Worm (Caenorhabditis elegans) whole organism, late embryonic: Measurements from ENCODE around the gene cux-7.

ENCODE experiments used
- F13H6.1 ChIP-seq: sonication (generic microtip); optimal IDR thresholded peaks from 2 replicates; lab custom pipeline; 2016; ENCODE audit warnings: missing genetic modification characterization, missing compliant biosample characterization
- ama-1 ChIP-seq: fragments of 150-350 bp; optimal IDR thresholded peaks from 2 replicates; lab custom pipeline; 2014
- ceh-14 ChIP-seq: sonication (generic microtip); optimal IDR thresholded peaks from 2 replicates; lab custom pipeline; 2016; ENCODE audit warnings: missing genotype, missing genetic modification characterization, missing compliant biosample characterization
- ceh-18 ChIP-seq: sonication (generic microtip); optimal IDR thresholded peaks from 2 replicates; lab custom pipeline; 2016; ENCODE audit warnings: missing genetic modification characterization, missing compliant biosample characterization
- ceh-22 ChIP-seq: sonication (generic microtip); optimal IDR thresholded peaks from 2 replicates; lab custom pipeline; 2017; ENCODE audit warnings: missing biosample characterization, missing genetic modification characterization
- ceh-45 ChIP-seq: fragments of 200-800 bp; sonication (Bioruptor generic); IDR thresholded peaks from 2 replicates; pipeline ENCODE4 v1.3.6; 2022; ENCODE audit warnings: missing genetic modification reagents, missing genetic modification characterization, missing compliant biosample characterization
- fkh-10 ChIP-seq: fragments of 150-350 bp; optimal IDR thresholded peaks from 2 replicates; lab custom pipeline; 2014; ENCODE audit warnings: missing biosample characterization, missing genetic modification reagents, missing genetic modification characterization
- npax-4 ChIP-seq: sonication (generic microtip); optimal IDR thresholded peaks from 2 replicates; lab custom pipeline; 2016; ENCODE audit warnings: missing genetic modification characterization, missing compliant biosample characterization

DNA sequence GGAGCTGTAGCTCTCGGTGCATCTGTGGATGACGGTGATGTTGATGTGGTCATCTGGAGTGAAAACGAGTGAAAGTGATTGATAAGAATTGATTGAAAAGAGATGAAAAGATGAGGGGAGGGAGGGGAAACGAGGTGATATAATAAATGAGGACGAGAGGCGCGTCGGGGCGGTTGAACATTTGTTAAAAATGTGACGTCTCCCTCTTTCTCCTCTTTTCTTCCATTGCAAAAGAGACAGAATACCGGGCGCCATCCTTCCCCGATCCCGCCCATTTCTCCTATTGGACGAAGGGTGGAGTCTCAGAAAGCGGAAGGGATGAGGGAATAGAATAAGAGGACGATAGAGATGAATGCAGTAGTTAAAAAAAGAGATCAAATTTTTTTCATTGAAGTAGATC lies 14.0 kb upstream of the cux-7 start:
- no peak for TF ChIP-seq ceh-22 (tag; lab: Kevin White, UChicago)
- no peak for TF ChIP-seq ceh-45
- no peak for TF ChIP-seq fkh-10 (GFP tag; lab: Kevin White, UChicago)
- no peak for TF ChIP-seq npax-4 (tag; lab: Kevin White, UChicago)
- no peak for TF ChIP-seq ama-1 (lab: Kevin White, UChicago)
- TF ChIP-seq ceh-18, result no peak
- no peak for TF ChIP-seq ceh-14 (tag; lab: Kevin White, UChicago)
- TF ChIP-seq F13H6.1 (tag; lab: Kevin White, UChicago), result no peak
